Fruit fly (Drosophila melanogaster) Kc167 (cell line): Measurements from ENCODE around the gene CG15482.

Source experiments
- insv ChIP-seq: fragments of >200 bp; optimal IDR thresholded peaks from 3 replicates; lab custom pipeline; 2018; ENCODE audit warnings: missing external identifiers
- psq ChIP-seq: fragments of >200 bp; optimal IDR thresholded peaks from 2 replicates; lab custom pipeline; 2017; ENCODE audit warnings: missing external identifiers

DNA sequence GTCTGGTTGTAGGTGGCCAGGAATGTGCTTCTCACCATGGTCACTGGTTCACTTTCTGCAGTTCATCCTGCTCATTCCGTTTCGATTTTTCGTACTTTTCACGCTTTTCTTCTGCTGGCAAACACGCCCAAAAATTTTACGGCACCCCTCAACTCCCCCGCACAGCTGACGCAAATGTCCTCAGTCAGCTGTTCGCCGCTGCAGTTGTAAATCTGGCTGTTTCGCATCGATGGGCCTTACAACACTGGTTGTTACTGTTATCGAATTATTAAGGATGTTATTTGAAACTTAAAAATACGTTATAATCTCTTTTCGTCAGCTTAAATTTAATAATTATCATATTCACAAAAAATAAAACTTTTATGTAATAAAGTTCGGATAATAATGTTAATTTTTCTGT is 29.2 kb downstream of the CG15482 start, which contains the start of gene Mgat3:
- TF ChIP-seq psq (no peak), insv (lab: Kevin White, UChicago) (no peak)
